Worm (Caenorhabditis elegans): Measurements from ENCODE around the gene F31E8.5.

Gene F31E8.5

ce11 chrII:6838270-6838878 is 31.3 kb upstream of the F31E8.5 start:
- TF ChIP-seq T23F11.4 (GFP tag; optimal IDR thresholded peaks at IDR 0.05) (no peak), fax-1 (tag; optimal IDR thresholded peaks at IDR 0.05) (no peak), ceh-30 (tag; optimal IDR thresholded peaks at IDR 0.05) (no peak), sdc-2 (tag; optimal IDR thresholded peaks at IDR 0.05) (no peak), lim-6 (tag; optimal IDR thresholded peaks at IDR 0.05) (peak; percentile 18), ceh-48 (tag; optimal IDR thresholded peaks at IDR 0.05) (no peak), odd-2 (tag; optimal IDR thresholded peaks at IDR 0.05) (no peak), ceh-14 (tag; optimal IDR thresholded peaks at IDR 0.05) (peak; percentile 61), F13H6.1 (tag; optimal IDR thresholded peaks at IDR 0.05) (no peak), K09A11.1 (tag; optimal IDR thresholded peaks at IDR 0.05; ENCODE audit: insufficient read depth) (no peak), madf-2 (tag; optimal IDR thresholded peaks at IDR 0.05) (no peak), ceh-6 (GFP tag; optimal IDR thresholded peaks at IDR 0.05) (no peak), Y22D7AL.16 (tag; optimal IDR thresholded peaks at IDR 0.05) (no peak), sox-2 (GFP tag; IDR thresholded peaks at IDR 0.05) (peak; percentile 21; the same call in 1 of the 2 replicates), ceh-34 (tag; optimal IDR thresholded peaks at IDR 0.05) (no peak), tbx-2 (tag; optimal IDR thresholded peaks at IDR 0.05) (peak; percentile 5), elt-2 (tag; optimal IDR thresholded peaks at IDR 0.05) (no peak), ama-1 (optimal IDR thresholded peaks at IDR 0.05) (no peak), ceh-22 (tag; optimal IDR thresholded peaks at IDR 0.05) (no peak), nhr-11 (tag; optimal IDR thresholded peaks at IDR 0.05) (no peak), hlh-13 (GFP tag; optimal IDR thresholded peaks at IDR 0.05) (no peak), sox-4 (tag; optimal IDR thresholded peaks at IDR 0.05) (no peak), ceh-19 (GFP tag; optimal IDR thresholded peaks at IDR 0.05) (peak; percentile 0), tbx-7 (tag; optimal IDR thresholded peaks at IDR 0.05) (no peak), ref-2 (tag; optimal IDR thresholded peaks at IDR 0.05) (no peak), syd-9 (tag; optimal IDR thresholded peaks at IDR 0.05) (no peak), dmd-4 (tag; optimal IDR thresholded peaks at IDR 0.05; ENCODE audit: borderline replicate concordance) (no peak), gmeb-2 (tag; optimal IDR thresholded peaks at IDR 0.05) (no peak), hlh-8 (tag; optimal IDR thresholded peaks at IDR 0.05) (no peak), rnt-1 (tag; optimal IDR thresholded peaks at IDR 0.05) (no peak), C38D4.7 (GFP tag; optimal IDR thresholded peaks at IDR 0.05) (no peak), che-1 (tag; optimal IDR thresholded peaks at IDR 0.05) (no peak), pag-3 (tag; optimal IDR thresholded peaks at IDR 0.05; ENCODE audit: borderline replicate concordance) (no peak), nfya-1 (tag; optimal IDR thresholded peaks at IDR 0.05) (no peak), eyg-1 (tag; optimal IDR thresholded peaks at IDR 0.05) (no peak), ceh-18 (tag; optimal IDR thresholded peaks at IDR 0.05) (no peak), ztf-16 (tag; optimal IDR thresholded peaks at IDR 0.05) (no peak), C08G9.2 (tag; optimal IDR thresholded peaks at IDR 0.05) (no peak), dve-1 (tag; optimal IDR thresholded peaks at IDR 0.05) (no peak), unc-42 (tag; optimal IDR thresholded peaks at IDR 0.05) (peak; percentile 97), ttx-3 (tag; optimal IDR thresholded peaks at IDR 0.05) (no peak), ceh-2 (tag; optimal IDR thresholded peaks at IDR 0.05) (no peak), pax-1 (tag; optimal IDR thresholded peaks at IDR 0.05) (no peak), ceh-31 (tag; optimal IDR thresholded peaks at IDR 0.05) (peak; percentile 53), nhr-232 (tag; optimal IDR thresholded peaks at IDR 0.05) (no peak), fkh-6 (tag; optimal IDR thresholded peaks at IDR 0.05) (no peak), unc-55 (GFP tag; optimal IDR thresholded peaks at IDR 0.05) (peak; percentile 83), K02D7.2 (tag; optimal IDR thresholded peaks at IDR 0.05) (no peak), lin-11 (tag; optimal IDR thresholded peaks at IDR 0.05) (no peak), pha-2 (tag; optimal IDR thresholded peaks at IDR 0.05) (no peak), pqm-1 (tag; optimal IDR thresholded peaks at IDR 0.05) (no peak), fkh-10 (GFP tag; optimal IDR thresholded peaks at IDR 0.05) (no peak), ceh-9 (tag; optimal IDR thresholded peaks at IDR 0.05) (no peak), hlh-15 (tag; optimal IDR thresholded peaks at IDR 0.05) (no peak)
